Worm (Caenorhabditis elegans): ENCODE data around the gene ptc-1.

- no peak for TF ChIP-seq ztf-16 (tag; optimal IDR thresholded peaks at IDR 0.05)
- TF ChIP-seq hlh-30 (tag; optimal IDR thresholded peaks at IDR 0.05; ENCODE audit: insufficient read depth): no peak
- peak; percentile 42 for TF ChIP-seq nfya-1 (tag; optimal IDR thresholded peaks at IDR 0.05)
- TF ChIP-seq ama-1 (optimal IDR thresholded peaks at IDR 0.05): no peak
- TF ChIP-seq hlh-13 (GFP tag; optimal IDR thresholded peaks at IDR 0.05): no peak
- no peak for TF ChIP-seq ceh-22 (tag; optimal IDR thresholded peaks at IDR 0.05)
- TF ChIP-seq gmeb-2 (tag; optimal IDR thresholded peaks at IDR 0.05): no peak
- TF ChIP-seq elt-2 (tag; optimal IDR thresholded peaks at IDR 0.05): peak; percentile 49
- TF ChIP-seq F13H6.1 (tag; optimal IDR thresholded peaks at IDR 0.05): peak; percentile 27
- no peak for TF ChIP-seq nhr-11 (tag; optimal IDR thresholded peaks at IDR 0.05)
- no peak for TF ChIP-seq fkh-10 (GFP tag; optimal IDR thresholded peaks at IDR 0.05)
- TF ChIP-seq ceh-9 (tag; optimal IDR thresholded peaks at IDR 0.05): no peak
- no peak for TF ChIP-seq sox-4 (tag; optimal IDR thresholded peaks at IDR 0.05)
- TF ChIP-seq ahr-1 (tag; optimal IDR thresholded peaks at IDR 0.05): no peak
These were observed 35.5 kb upstream of the ptc-1 start, which contains the start of the genes cec-3 and T09A5.15 for ce11 chrII:7857485-7858010.
